Worm (Caenorhabditis elegans): ENCODE data around the gene srd-27.
"Not testable (repeated sequence)": the region's sequence is repeated elsewhere in the genome, so short reads cannot be mapped to it uniquely, and the experiment has no call there.

The srd-27 gene

DNA sequence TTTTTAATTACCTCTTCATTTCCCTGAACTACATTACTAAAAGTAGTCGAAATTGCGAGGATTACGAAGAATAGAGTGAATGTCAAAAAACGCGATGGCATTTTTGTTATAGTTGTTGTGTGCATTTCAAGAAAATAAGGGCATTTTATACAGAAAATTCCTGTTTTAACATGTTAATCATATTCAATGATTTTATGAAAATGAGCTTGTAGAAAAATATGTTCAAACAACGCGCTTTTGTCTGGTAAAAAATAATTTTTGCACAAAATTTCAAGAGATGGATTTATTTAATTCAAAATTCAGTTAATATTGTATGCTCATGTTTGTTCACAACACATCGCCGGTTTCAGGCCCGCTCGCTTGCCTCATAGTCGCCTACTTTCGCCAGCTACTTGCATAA lies 5.1 kb upstream of the srd-27 start, which contains the start of gene T26E4.10:
TSS of gene T26E4.10 (minus strand) at position 101 of the 400 bp plus-strand sequence.
- TF ChIP-seq sem-2 (GFP tag; optimal IDR thresholded peaks at IDR 0.05) (no peak), elt-1 (tag; optimal IDR thresholded peaks at IDR 0.05; ENCODE audit: borderline replicate concordance, insufficient read depth) (no peak), nhr-237 (tag; optimal IDR thresholded peaks at IDR 0.05) (no peak), mep-1 (tag; optimal IDR thresholded peaks at IDR 0.05) (no peak), elt-3 (tag; optimal IDR thresholded peaks at IDR 0.05) (no peak), zip-8 (tag; optimal IDR thresholded peaks at IDR 0.05) (no peak), ceh-83 (GFP tag; optimal IDR thresholded peaks at IDR 0.05) (no peak), pha-4 (tag; optimal IDR thresholded peaks at IDR 0.05) (no peak), ceh-43 (GFP tag; optimal IDR thresholded peaks at IDR 0.05) (no peak), ceh-39 (tag; optimal IDR thresholded peaks at IDR 0.05) (no peak), snpc-4 (tag; optimal IDR thresholded peaks at IDR 0.05) (no peak), ces-1 (GFP tag; optimal IDR thresholded peaks at IDR 0.05) (no peak), cnd-1 (tag; optimal IDR thresholded peaks at IDR 0.05) (no peak), lsy-2 (tag; optimal IDR thresholded peaks at IDR 0.05) (no peak), ham-2 (GFP tag; optimal IDR thresholded peaks at IDR 0.05) (no peak), unc-120 (tag; optimal IDR thresholded peaks at IDR 0.05; ENCODE audit: poor library complexity, severe bottlenecking) (no peak), hlh-1 (tag; optimal IDR thresholded peaks at IDR 0.05) (no peak), nhr-76 (tag; optimal IDR thresholded peaks at IDR 0.05) (no peak), sptf-1 (tag; optimal IDR thresholded peaks at IDR 0.05) (no peak), nhr-2 (tag; optimal IDR thresholded peaks at IDR 0.05) (no peak)

DNA sequence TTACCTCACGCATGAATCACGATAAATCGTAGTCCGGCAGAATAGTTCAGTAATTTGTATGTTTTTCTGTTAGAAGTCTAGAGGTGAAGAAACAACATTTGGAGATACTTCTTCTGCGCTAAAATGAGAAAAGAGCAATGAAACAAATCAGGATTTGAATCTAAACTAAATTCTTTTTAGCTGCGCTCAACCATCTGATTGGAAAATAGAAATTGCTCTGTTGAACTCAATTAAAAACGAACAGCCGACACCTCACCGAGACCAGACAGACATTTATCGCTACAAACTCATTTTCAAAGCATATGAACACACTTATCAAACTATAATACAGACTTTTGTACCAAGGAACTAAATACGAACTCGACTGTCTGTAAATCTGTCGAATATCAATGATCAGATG lies 556 bp upstream of the srd-27 start, which contains the start of gene T26E4.9:
TSS of gene T26E4.9 (minus strand) at position 101 of the 400 bp plus-strand sequence.
- TF ChIP-seq elt-1 (tag; optimal IDR thresholded peaks at IDR 0.05; ENCODE audit: borderline replicate concordance, insufficient read depth); pha-4 (tag; optimal IDR thresholded peaks at IDR 0.05); unc-62 (GFP tag; optimal IDR thresholded peaks at IDR 0.05): not testable (repeated sequence)

ce11 chrV:15803748-15804147 lies 569 bp downstream of the srd-27 start, which contains the start of gene T26E4.18:
T26E4.18 (minus strand) TSS chrV:15803848.
- TF ChIP-seq ham-2 (GFP tag; optimal IDR thresholded peaks at IDR 0.05); blmp-1 (tag; optimal IDR thresholded peaks at IDR 0.05); nhr-76 (tag; optimal IDR thresholded peaks at IDR 0.05): not testable (repeated sequence)

ce11 chrV:15807420-15807819 lies 4.2 kb downstream of the srd-27 start, which contains the start of gene srsx-38:
srsx-38 (minus strand) TSS chrV:15807520.
- not testable (repeated sequence) for TF ChIP-seq ceh-43 (GFP tag; optimal IDR thresholded peaks at IDR 0.05); cnd-1 (tag; optimal IDR thresholded peaks at IDR 0.05); ces-1 (GFP tag; optimal IDR thresholded peaks at IDR 0.05)

DNA sequence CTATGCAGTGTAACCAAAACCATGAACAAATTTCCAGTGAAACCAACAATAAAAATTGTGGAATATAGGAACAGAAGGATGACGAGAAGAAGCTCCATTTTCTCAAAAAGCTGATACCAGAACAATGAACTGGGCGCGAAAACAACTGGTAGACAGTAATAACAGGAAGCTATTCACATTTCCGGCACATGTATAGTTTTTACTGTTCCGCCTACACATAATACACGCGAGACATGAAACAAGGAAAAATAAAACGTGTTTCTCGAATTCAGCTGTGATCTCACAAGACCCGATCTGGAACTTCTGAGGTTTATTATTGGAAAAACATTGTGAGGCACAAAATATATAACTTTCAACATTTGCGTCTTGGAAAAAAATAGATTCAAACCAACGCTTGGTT lies 6.4 kb downstream of the srd-27 start, which contains the start of gene srsx-36:
TSS of gene srsx-36 (minus strand) at position 101 of the 400 bp plus-strand sequence.
- TF ChIP-seq zip-8 (tag; optimal IDR thresholded peaks at IDR 0.05) = no peak
- TF ChIP-seq lin-13 (tag; optimal IDR thresholded peaks at IDR 0.05) = no peak
- TF ChIP-seq blmp-1 (tag; optimal IDR thresholded peaks at IDR 0.05) = no peak
- TF ChIP-seq mep-1 (tag; optimal IDR thresholded peaks at IDR 0.05) = no peak
- TF ChIP-seq pha-4 (tag; optimal IDR thresholded peaks at IDR 0.05) = no peak
- no peak for TF ChIP-seq mab-5 (tag; optimal IDR thresholded peaks at IDR 0.05)
- no peak for TF ChIP-seq ces-1 (GFP tag; optimal IDR thresholded peaks at IDR 0.05)
- TF ChIP-seq nhr-237 (tag; optimal IDR thresholded peaks at IDR 0.05) = no peak
- no peak for TF ChIP-seq ceh-83 (GFP tag; optimal IDR thresholded peaks at IDR 0.05)
- TF ChIP-seq nhr-28 (tag; optimal IDR thresholded peaks at IDR 0.05) = no peak
- TF ChIP-seq drap-1 (GFP tag; optimal IDR thresholded peaks at IDR 0.05) = no peak
- no peak for TF ChIP-seq nhr-12 (tag; optimal IDR thresholded peaks at IDR 0.05)
- no peak for TF ChIP-seq lin-32 (GFP tag; optimal IDR thresholded peaks at IDR 0.05)
- no peak for TF ChIP-seq bed-3 (GFP tag; optimal IDR thresholded peaks at IDR 0.05)
- no peak for TF ChIP-seq unc-62 (GFP tag; optimal IDR thresholded peaks at IDR 0.05)

ce11 chrV:15810446-15810845 lies 7.3 kb downstream of the srd-27 start, which contains the start of gene F54B8.1:
F54B8.1 (plus strand) TSS chrV:15810746.
- TF ChIP-seq hlh-1 (tag; optimal IDR thresholded peaks at IDR 0.05) = no peak
- no peak for TF ChIP-seq ztf-11 (tag; optimal IDR thresholded peaks at IDR 0.05)
- TF ChIP-seq nhr-2 (tag; optimal IDR thresholded peaks at IDR 0.05) = no peak
- TF ChIP-seq flh-1 (GFP tag; optimal IDR thresholded peaks at IDR 0.05) = no peak
- TF ChIP-seq lsy-2 (tag; optimal IDR thresholded peaks at IDR 0.05) = no peak
